Worm (Caenorhabditis elegans) whole organism, young adult: ENCODE data around the gene dpf-1.

Experiments used
- attf-3 ChIP-seq: fragments of 200-800 bp; sonication (Bioruptor generic); conservative IDR thresholded peaks from 2 replicates; pipeline ENCODE4 v1.3.6; 2022; ENCODE audit warnings: missing genetic modification reagents, missing genetic modification characterization, missing compliant biosample characterization
- pha-4 ChIP-seq: fragments of 150-350 bp; sonication (generic microtip); optimal IDR thresholded peaks from 2 replicates; lab custom pipeline; 2014; ENCODE audit warnings: missing biosample characterization, missing genetic modification reagents, missing genetic modification characterization
- snpc-1.1 ChIP-seq: sonication (generic microtip); optimal IDR thresholded peaks from 2 replicates; lab custom pipeline; 2017; ENCODE audit warnings: missing genetic modification characterization, mild to moderate bottlenecking, missing compliant biosample characterization, antibody characterized with exemption, moderate library complexity, missing genotype, missing genetic modification reagents; ENCODE audit not compliant: insufficient read depth

DNA sequence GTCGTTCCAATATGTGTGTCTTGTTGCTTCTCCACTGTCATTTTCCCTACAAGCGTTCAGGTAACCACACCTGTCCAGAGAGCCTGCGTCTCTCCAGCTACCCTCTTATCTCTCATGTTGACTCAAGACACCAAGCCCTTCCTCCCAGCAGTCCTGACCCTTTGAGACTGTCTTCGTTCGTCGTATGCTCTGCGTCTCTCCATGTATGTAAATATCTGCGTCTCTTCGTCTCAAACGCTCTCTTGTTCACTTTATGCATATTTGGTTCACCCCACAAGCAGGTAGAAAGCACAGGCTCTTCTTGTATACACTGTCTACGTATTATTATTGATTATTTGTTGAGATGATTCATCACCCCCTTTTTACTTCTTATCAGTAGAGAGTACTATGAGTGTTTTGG lies 26.6 kb downstream of the dpf-1 start:
- no peak for TF ChIP-seq attf-3 (GFP tag; lab: Robert Waterston, UW)
- peak; percentile 74 for TF ChIP-seq pha-4 (tag; lab: Kevin White, UChicago)
- TF ChIP-seq snpc-1.1 (tag; lab: Kevin White, UChicago): no peak
